Worm (Caenorhabditis elegans): ENCODE data around the gene EGAP4.1.

ce11 chrX:8750209-8750608 is 23.0 kb upstream of the EGAP4.1 start:
- TF ChIP-seq tab-1 (GFP tag; IDR thresholded peaks at IDR 0.05) (no peak), flt-1 (GFP tag; IDR thresholded peaks at IDR 0.05) (no peak), med-1 (GFP tag; optimal IDR thresholded peaks at IDR 0.05; ENCODE audit: insufficient read depth) (no peak), klf-2 (GFP tag; conservative IDR thresholded peaks at IDR 0.05) (no peak), cog-1 (tag; optimal IDR thresholded peaks at IDR 0.05) (no peak)
